Fruit fly (Drosophila melanogaster): ENCODE results near the gene Cdep.

The Cdep gene

dm6 chr3R:4947732-4948131 lies 37.4 kb downstream of the Cdep start (continued):
- no peak for TF ChIP-seq Deaf1 (tag; optimal IDR thresholded peaks at IDR 0.05)
- no peak for TF ChIP-seq dimm (GFP tag; IDR thresholded peaks at IDR 0.05)
- no peak for TF ChIP-seq ab (GFP tag; optimal IDR thresholded peaks at IDR 0.05)
- no peak for TF ChIP-seq CG7987 (GFP tag; optimal IDR thresholded peaks at IDR 0.05)
- TF ChIP-seq Pdp1 (GFP tag; optimal IDR thresholded peaks at IDR 0.05), result peak in 1 of 2 experiments; percentile 5
- TF ChIP-seq tx (GFP tag; optimal IDR thresholded peaks at IDR 0.05), result no peak
- peak; percentile 28 for TF ChIP-seq CG17829 (tag; optimal IDR thresholded peaks at IDR 0.05)
- no peak for TF ChIP-seq CG5245 (GFP tag; optimal IDR thresholded peaks at IDR 0.05)
- no peak for TF ChIP-seq Sry-β (GFP tag; optimal IDR thresholded peaks at IDR 0.05)
- TF ChIP-seq CG10147 (GFP tag; optimal IDR thresholded peaks at IDR 0.05), result no peak
- TF ChIP-seq CG7372 (GFP tag; IDR thresholded peaks at IDR 0.05), result no peak
- no peak for TF ChIP-seq row (GFP tag; IDR thresholded peaks at IDR 0.05)
- TF ChIP-seq h (optimal IDR thresholded peaks at IDR 0.05), result no peak
- peak; percentile 21 for TF ChIP-seq kni (GFP tag; optimal IDR thresholded peaks at IDR 0.05)
- no peak for TF ChIP-seq CG4282 (GFP tag; optimal IDR thresholded peaks at IDR 0.05)
- no peak for TF ChIP-seq CG1529 (GFP tag; optimal IDR thresholded peaks at IDR 0.05)
- TF ChIP-seq ham (GFP tag; IDR thresholded peaks at IDR 0.05), result no peak
- no peak for TF ChIP-seq CG4360 (GFP tag; IDR thresholded peaks at IDR 0.05)
- no peak for TF ChIP-seq CG15514 (GFP tag; optimal IDR thresholded peaks at IDR 0.05)
- TF ChIP-seq CG3847 (GFP tag; IDR thresholded peaks at IDR 0.05), result no peak
- TF ChIP-seq tll (GFP tag; optimal IDR thresholded peaks at IDR 0.05), result peak in 1 of 2 experiments; percentile 39
- no peak for TF ChIP-seq Neu2 (GFP tag; optimal IDR thresholded peaks at IDR 0.05; ENCODE audit: borderline replicate concordance)
- no peak for TF ChIP-seq E2f2 (GFP tag; IDR thresholded peaks at IDR 0.05)
- peak; percentile 5 for TF ChIP-seq Ets65A (GFP tag)
- peak; percentile 16 for TF ChIP-seq CG18262 (tag; optimal IDR thresholded peaks at IDR 0.05)
- peak; percentile 4 for TF ChIP-seq lilli (GFP tag; optimal IDR thresholded peaks at IDR 0.05)
- no peak for TF ChIP-seq CG14441 (GFP tag; IDR thresholded peaks at IDR 0.05)
- TF ChIP-seq CG4328 (GFP tag; optimal IDR thresholded peaks at IDR 0.05), result no peak
- no peak for TF ChIP-seq az2 (GFP tag; optimal IDR thresholded peaks at IDR 0.05)
- TF ChIP-seq E2f1 (GFP tag; IDR thresholded peaks at IDR 0.05), result no peak
- TF ChIP-seq pum (GFP tag; optimal IDR thresholded peaks at IDR 0.05), result no peak
- peak; percentile 79; the same call in 1 of the 3 replicates for TF ChIP-seq CG2199 (GFP tag; IDR thresholded peaks at IDR 0.05)
- TF ChIP-seq CG9797 (GFP tag; optimal IDR thresholded peaks at IDR 0.05), result no peak
- no peak for TF ChIP-seq CG6791 (GFP tag; IDR thresholded peaks at IDR 0.05; ENCODE audit: partially characterized antibody)
- TF ChIP-seq CG2889 (GFP tag; IDR thresholded peaks at IDR 0.05), result no peak
- no peak for TF ChIP-seq zen2 (GFP tag; IDR thresholded peaks at IDR 0.05; ENCODE audit: partially characterized antibody)
- TF ChIP-seq Atf6 (GFP tag; IDR thresholded peaks at IDR 0.05), result peak; percentile 10; the same call in 1 of the 2 replicates
- TF ChIP-seq fru (optimal IDR thresholded peaks at IDR 0.05), result no peak
- TF ChIP-seq Myb (GFP tag; optimal IDR thresholded peaks at IDR 0.05), result no peak
- TF ChIP-seq Six4 (GFP tag; optimal IDR thresholded peaks at IDR 0.05), result no peak
- no peak for TF ChIP-seq Rx (GFP tag; IDR thresholded peaks at IDR 0.05)
- TF ChIP-seq CG6175 (GFP tag; IDR thresholded peaks at IDR 0.05), result no peak
- TF ChIP-seq Lim3 (GFP tag; IDR thresholded peaks at IDR 0.05), result no peak
- TF ChIP-seq Antp (GFP tag; optimal IDR thresholded peaks at IDR 0.05), result peak; percentile 13
- TF ChIP-seq vfl (GFP tag; optimal IDR thresholded peaks at IDR 0.05), result no peak
- TF ChIP-seq nerfin-2 (GFP tag; IDR thresholded peaks at IDR 0.05; ENCODE audit: partially characterized antibody), result no peak
- TF ChIP-seq Sox102F (GFP tag; optimal IDR thresholded peaks at IDR 0.05), result no peak
- no peak for TF ChIP-seq BtbVII (GFP tag; optimal IDR thresholded peaks at IDR 0.05)
- 0 out of 2 replicates have a peak, but pooled peaks have one; percentile 38 for TF ChIP-seq CG10959 (GFP tag; IDR thresholded peaks at IDR 0.05)
- TF ChIP-seq CoRest (tag; optimal IDR thresholded peaks at IDR 0.05), result no peak
- TF ChIP-seq CG6272 (GFP tag; IDR thresholded peaks at IDR 0.05), result no peak
- no peak for TF ChIP-seq CG11085 (GFP tag; IDR thresholded peaks at IDR 0.05)
